Fruit fly (Drosophila melanogaster): ENCODE measurements around the gene CG32262.
A peak's percentile ranks its signal among the peaks of the same experiment; 100 is the strongest.

CG32262 gene

DNA sequence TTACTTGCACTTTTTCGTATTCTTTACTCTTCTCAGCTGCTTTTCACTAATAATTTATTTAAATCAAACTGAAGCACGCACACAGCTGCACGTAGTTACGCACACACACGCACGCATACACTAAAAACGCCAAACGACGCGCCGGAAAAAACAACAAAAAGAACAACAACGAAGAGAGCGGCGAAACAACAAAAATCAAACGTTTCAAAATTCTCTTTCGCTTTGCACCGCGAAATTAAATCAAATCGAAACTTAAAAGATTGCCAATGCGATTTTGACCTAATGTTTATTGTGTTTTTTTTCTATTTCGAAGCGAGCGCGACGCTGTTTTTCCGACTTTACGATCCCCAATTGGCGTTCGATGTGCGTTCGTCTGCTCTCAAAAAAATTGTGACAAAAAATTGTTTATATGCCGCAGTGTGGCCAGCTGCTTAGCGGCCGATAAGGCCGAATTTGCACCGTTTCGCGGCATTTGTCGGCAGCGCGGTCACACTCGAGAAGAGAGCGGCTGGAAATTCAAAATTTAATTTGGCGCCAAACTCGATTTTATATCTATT is 22.3 kb downstream of the CG32262 start (continued):
- TF ChIP-seq NC2α (GFP tag; optimal IDR thresholded peaks at IDR 0.05) = no peak
- TF ChIP-seq CG7357 (GFP tag; IDR thresholded peaks at IDR 0.05) = no peak
- no peak for TF ChIP-seq CG4854 (GFP tag; optimal IDR thresholded peaks at IDR 0.05)
- no peak for TF ChIP-seq danr (GFP tag; IDR thresholded peaks at IDR 0.05)
- no peak for TF ChIP-seq yki (optimal IDR thresholded peaks at IDR 0.05)
- no peak for TF ChIP-seq CG2129 (GFP tag; IDR thresholded peaks at IDR 0.05; ENCODE audit: partially characterized antibody)
- TF ChIP-seq bcd (GFP tag; optimal IDR thresholded peaks at IDR 0.05) = no peak
- TF ChIP-seq CG12219 (GFP tag; optimal IDR thresholded peaks at IDR 0.05) = no peak
- TF ChIP-seq CG4424 (GFP tag; optimal IDR thresholded peaks at IDR 0.05) = no peak
- TF ChIP-seq Chrac-16 (GFP tag; optimal IDR thresholded peaks at IDR 0.05) = no peak
- TF ChIP-seq Bdp1 (GFP tag; optimal IDR thresholded peaks at IDR 0.05) = peak; percentile 0
- peak; percentile 98 for TF ChIP-seq sqz (GFP tag; optimal IDR thresholded peaks at IDR 0.05)
- TF ChIP-seq Deaf1 (tag; optimal IDR thresholded peaks at IDR 0.05) = no peak
- TF ChIP-seq CG2120 (GFP tag; optimal IDR thresholded peaks at IDR 0.05) = peak; percentile 9
- TF ChIP-seq CG14441 (GFP tag; IDR thresholded peaks at IDR 0.05) = no peak
- no peak for TF ChIP-seq CG15696 (tag; optimal IDR thresholded peaks at IDR 0.05)
- TF ChIP-seq rib (GFP tag; IDR thresholded peaks at IDR 0.05) = no peak
- peak; percentile 72; the same call in 1 of the 3 replicates for TF ChIP-seq CG34422 (GFP tag; IDR thresholded peaks at IDR 0.05)
- peak; percentile 27 for TF ChIP-seq grn (GFP tag; optimal IDR thresholded peaks at IDR 0.05)
- peak; percentile 30 for TF ChIP-seq shn (GFP tag; optimal IDR thresholded peaks at IDR 0.05)
- no peak for TF ChIP-seq Lim3 (GFP tag; IDR thresholded peaks at IDR 0.05)
- no peak for TF ChIP-seq CG3995 (GFP tag; optimal IDR thresholded peaks at IDR 0.05)
- no peak for TF ChIP-seq luna (GFP tag; optimal IDR thresholded peaks at IDR 0.05)
- TF ChIP-seq CG10366 (GFP tag; IDR thresholded peaks at IDR 0.05) = no peak
- no peak for TF ChIP-seq NFAT (GFP tag; IDR thresholded peaks at IDR 0.05)
- TF ChIP-seq Atf-2 (GFP tag; optimal IDR thresholded peaks at IDR 0.05) = no peak
- peak; percentile 77; the same call in 2 of the 3 replicates for TF ChIP-seq ci (GFP tag; IDR thresholded peaks at IDR 0.05)
- peak; percentile 38 for TF ChIP-seq fd102C (GFP tag; optimal IDR thresholded peaks at IDR 0.05)
- no peak for TF ChIP-seq Blimp-1 (GFP tag; optimal IDR thresholded peaks at IDR 0.05)
- TF ChIP-seq Lpt (GFP tag; optimal IDR thresholded peaks at IDR 0.05) = no peak

- TF ChIP-seq wor (GFP tag; IDR thresholded peaks at IDR 0.05) (0 out of 2 replicates have a peak, but pooled peaks have one; percentile 6), mld (GFP tag; IDR thresholded peaks at IDR 0.05; ENCODE audit: partially characterized antibody) (no peak), sd (tag; optimal IDR thresholded peaks at IDR 0.05) (peak; percentile 79), CG4404 (GFP tag; IDR thresholded peaks at IDR 0.05) (no peak), h (optimal IDR thresholded peaks at IDR 0.05) (no peak), Trl (optimal IDR thresholded peaks at IDR 0.05) (peak; percentile 33 to 36), Trl (GFP tag; optimal IDR thresholded peaks at IDR 0.05) (no peak), Mrtf (GFP tag; IDR thresholded peaks at IDR 0.05) (0 out of 3 replicates have a peak, but pooled peaks have one; percentile 2), HmgZ (tag; optimal IDR thresholded peaks at IDR 0.05) (no peak), kni (GFP tag; optimal IDR thresholded peaks at IDR 0.05) (peak; percentile 45), CG7271 (tag; optimal IDR thresholded peaks at IDR 0.05) (no peak), dmrt11E (tag; optimal IDR thresholded peaks at IDR 0.05) (no peak), jigr1 (GFP tag; IDR thresholded peaks at IDR 0.05) (no peak), Awh (GFP tag; IDR thresholded peaks at IDR 0.05) (0 out of 2 replicates have a peak, but pooled peaks have one; percentile 5), nerfin-1 (tag; optimal IDR thresholded peaks at IDR 0.05) (peak; percentile 89)
These were observed 22.9 kb downstream of the CG32262 start for dm6 chr3L:3787077-3787433.
